Worm (Caenorhabditis elegans): ENCODE results near the gene R09F10.8.

ce11 chrX:8354284-8354784 is 28.1 kb upstream of the R09F10.8 start:
- TF ChIP-seq unc-62 (GFP tag; optimal IDR thresholded peaks at IDR 0.05) (no peak), snpc-4 (GFP tag; optimal IDR thresholded peaks at IDR 0.05) (no peak), snpc-4 (tag; optimal IDR thresholded peaks at IDR 0.05) (no peak), B0261.1 (tag; optimal IDR thresholded peaks at IDR 0.05) (no peak), B0019.2 (GFP tag; conservative IDR thresholded peaks at IDR 0.05) (no peak), gei-17 (GFP tag; optimal IDR thresholded peaks at IDR 0.05) (no peak), ama-1 (optimal IDR thresholded peaks at IDR 0.05) (no peak), ama-1 (GFP tag; optimal IDR thresholded peaks at IDR 0.05) (no peak), athp-1 (tag; optimal IDR thresholded peaks at IDR 0.05) (no peak), hmg-1.2 (GFP tag; IDR thresholded peaks at IDR 0.05) (no peak), nhr-120 (GFP tag; IDR thresholded peaks at IDR 0.05) (no peak), efl-1 (GFP tag; optimal IDR thresholded peaks at IDR 0.05) (no peak), rcor-1 (GFP tag; IDR thresholded peaks at IDR 0.05) (no peak), pha-4 (tag; optimal IDR thresholded peaks at IDR 0.05) (no peak), tlf-1 (GFP tag; optimal IDR thresholded peaks at IDR 0.05) (no peak), F10E7.11 (tag; optimal IDR thresholded peaks at IDR 0.05) (no peak)
